Worm (Caenorhabditis elegans): ENCODE data around the gene nhr-184.

- TF ChIP-seq lsy-2 (tag; optimal IDR thresholded peaks at IDR 0.05) (no peak), mep-1 (tag; optimal IDR thresholded peaks at IDR 0.05) (no peak), unc-39 (tag; optimal IDR thresholded peaks at IDR 0.05) (no peak), unc-62 (GFP tag; optimal IDR thresholded peaks at IDR 0.05) (no peak), ces-1 (GFP tag; optimal IDR thresholded peaks at IDR 0.05) (no peak), unc-120 (tag; optimal IDR thresholded peaks at IDR 0.05; ENCODE audit: poor library complexity, severe bottlenecking) (no peak), mls-2 (tag; optimal IDR thresholded peaks at IDR 0.05) (no peak), elt-3 (tag; optimal IDR thresholded peaks at IDR 0.05) (no peak)
These were observed 47.6 kb downstream of the nhr-184 start, which contains the start of gene srbc-19 for ce11 chrV:2166679-2167078.

Data from whole organism, mixed stage, embryonic.